Worm (Caenorhabditis elegans) whole organism, midembryonic: ENCODE results near the gene F39G3.2.

ENCODE experiments used
- cog-1 ChIP-seq: sonication (generic microtip); optimal IDR thresholded peaks from 2 replicates; lab custom pipeline; 2016; ENCODE audit warnings: missing genetic modification characterization, missing compliant biosample characterization
- klf-2 ChIP-seq: fragments of 200-800 bp; sonication (Bioruptor generic); conservative IDR thresholded peaks from 2 replicates; pipeline ENCODE4 v1.3.6; 2022; ENCODE audit warnings: missing genetic modification reagents, missing genetic modification characterization, missing compliant biosample characterization
- med-1 ChIP-seq: sonication (generic microtip); optimal IDR thresholded peaks from 2 replicates; lab custom pipeline; 2017; ENCODE audit warnings: missing genetic modification characterization, mild to moderate bottlenecking, missing compliant biosample characterization, antibody characterized with exemption, missing genetic modification reagents; ENCODE audit not compliant: insufficient read depth
- ztf-29 ChIP-seq: fragments of 200-800 bp; sonication (Bioruptor generic); IDR thresholded peaks from 2 replicates; pipeline ENCODE4 v1.3.6; 2022; ENCODE audit warnings: missing genetic modification reagents, missing genetic modification characterization, missing compliant biosample characterization

DNA sequence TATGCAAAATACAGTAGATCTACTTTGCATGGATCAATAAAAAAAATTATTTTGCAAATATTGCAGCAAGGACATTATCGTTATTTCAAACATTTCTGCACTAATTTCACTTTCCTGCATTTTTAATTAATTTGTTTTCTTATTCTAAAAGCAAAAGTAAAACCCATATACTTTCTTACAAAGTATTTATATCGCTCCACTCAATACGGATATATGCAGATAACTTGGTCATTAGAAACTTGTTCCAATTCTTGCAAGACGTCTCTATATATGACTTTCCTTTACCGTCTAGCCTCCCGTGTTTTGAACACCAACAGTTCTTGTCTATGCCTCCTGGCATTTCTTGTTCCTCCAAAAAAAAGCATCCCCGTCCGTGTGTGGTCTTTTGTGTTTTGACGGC, 27.2 kb upstream of the F39G3.2 start, which contains the start of gene oac-24:
- TF ChIP-seq med-1 (GFP tag; lab: Kevin White, UChicago): no peak
- TF ChIP-seq cog-1 (tag; lab: Kevin White, UChicago): no peak
- TF ChIP-seq klf-2 (GFP tag; lab: Robert Waterston, UW): no peak
- no peak for TF ChIP-seq ztf-29 (GFP tag; lab: Robert Waterston, UW)
